Worm (Caenorhabditis elegans): ENCODE measurements around the gene F17E5.2.

F17E5.2 gene

DNA sequence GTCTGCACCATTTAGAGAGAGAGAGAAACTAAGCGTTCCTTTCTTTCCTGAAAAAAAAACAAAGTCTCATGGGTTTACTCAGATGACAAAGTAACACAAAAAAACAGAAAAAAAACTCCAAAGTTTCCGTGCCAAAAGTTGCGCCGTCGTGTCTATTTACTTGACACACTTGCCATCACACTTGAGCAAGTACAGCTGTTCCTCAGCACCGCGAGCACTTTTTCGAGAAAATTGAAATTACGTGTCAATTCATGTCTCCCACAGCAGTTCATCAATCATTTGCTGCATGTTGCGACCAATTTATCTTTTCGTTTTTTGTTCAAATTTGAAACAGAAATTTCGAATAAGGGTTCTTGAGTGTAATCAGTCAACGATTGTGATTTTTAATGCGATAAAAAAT lies 42.4 kb downstream of the F17E5.2 start:
- TF ChIP-seq ceh-36 (tag; optimal IDR thresholded peaks at IDR 0.05) (no peak), F13C5.2 (tag; optimal IDR thresholded peaks at IDR 0.05) (no peak), hnd-1 (tag; optimal IDR thresholded peaks at IDR 0.05) (no peak), tra-4 (tag; optimal IDR thresholded peaks at IDR 0.05) (no peak), ets-7 (tag; optimal IDR thresholded peaks at IDR 0.05) (no peak), tbx-37 (GFP tag; conservative IDR thresholded peaks at IDR 0.05) (no peak), hmbx-1 (tag; optimal IDR thresholded peaks at IDR 0.05) (no peak), scrt-1 (GFP tag; IDR thresholded peaks at IDR 0.05) (no peak), pes-1 (GFP tag; IDR thresholded peaks at IDR 0.05) (no peak), ceh-13 (GFP tag; optimal IDR thresholded peaks at IDR 0.05) (no peak), sea-1 (GFP tag; conservative IDR thresholded peaks at IDR 0.05) (no peak), hmg-4 (GFP tag; optimal IDR thresholded peaks at IDR 0.05) (no peak), flt-1 (GFP tag; IDR thresholded peaks at IDR 0.05) (no peak), B0310.2 (tag; optimal IDR thresholded peaks at IDR 0.05) (no peak), ama-1 (optimal IDR thresholded peaks at IDR 0.05) (no peak), aly-1 (tag; optimal IDR thresholded peaks at IDR 0.05) (no peak), tbx-11 (GFP tag; IDR thresholded peaks at IDR 0.05) (no peak)

- TF ChIP-seq sea-1 (GFP tag; conservative IDR thresholded peaks at IDR 0.05) = no peak
- no peak for TF ChIP-seq tbx-37 (GFP tag; conservative IDR thresholded peaks at IDR 0.05)
- no peak for TF ChIP-seq aly-1 (tag; optimal IDR thresholded peaks at IDR 0.05)
- no peak for TF ChIP-seq ets-7 (tag; optimal IDR thresholded peaks at IDR 0.05)
- no peak for TF ChIP-seq tbx-11 (GFP tag; IDR thresholded peaks at IDR 0.05)
- TF ChIP-seq hmbx-1 (tag; optimal IDR thresholded peaks at IDR 0.05) = no peak
- TF ChIP-seq hnd-1 (tag; optimal IDR thresholded peaks at IDR 0.05) = no peak
- no peak for TF ChIP-seq pes-1 (GFP tag; IDR thresholded peaks at IDR 0.05)
- no peak for TF ChIP-seq B0310.2 (tag; optimal IDR thresholded peaks at IDR 0.05)
- TF ChIP-seq F13C5.2 (tag; optimal IDR thresholded peaks at IDR 0.05) = no peak
- TF ChIP-seq scrt-1 (GFP tag; IDR thresholded peaks at IDR 0.05) = no peak
Observed at ce11 chrX:12438266-12438665, 44.2 kb downstream of the F17E5.2 start.

- TF ChIP-seq hmg-4 (GFP tag; optimal IDR thresholded peaks at IDR 0.05) (no peak), ceh-13 (GFP tag; optimal IDR thresholded peaks at IDR 0.05) (no peak), aly-1 (tag; optimal IDR thresholded peaks at IDR 0.05) (no peak), ets-7 (tag; optimal IDR thresholded peaks at IDR 0.05) (no peak), ama-1 (optimal IDR thresholded peaks at IDR 0.05) (no peak), tbx-11 (GFP tag; IDR thresholded peaks at IDR 0.05) (no peak), tra-4 (tag; optimal IDR thresholded peaks at IDR 0.05) (no peak), pes-1 (GFP tag; IDR thresholded peaks at IDR 0.05) (no peak), sea-1 (GFP tag; conservative IDR thresholded peaks at IDR 0.05) (no peak), tbx-37 (GFP tag; conservative IDR thresholded peaks at IDR 0.05) (no peak)
Observed at ce11 chrX:12439998-12440722, 46.1 kb downstream of the F17E5.2 start.

ce11 chrX:12444423-12444822 lies 50.4 kb downstream of the F17E5.2 start:
- no peak for TF ChIP-seq ama-1 (optimal IDR thresholded peaks at IDR 0.05)
- TF ChIP-seq B0310.2 (tag; optimal IDR thresholded peaks at IDR 0.05) = no peak
- TF ChIP-seq pes-1 (GFP tag; IDR thresholded peaks at IDR 0.05) = no peak
- no peak for TF ChIP-seq aly-1 (tag; optimal IDR thresholded peaks at IDR 0.05)
- TF ChIP-seq hnd-1 (tag; optimal IDR thresholded peaks at IDR 0.05) = no peak
- no peak for TF ChIP-seq ets-7 (tag; optimal IDR thresholded peaks at IDR 0.05)
- no peak for TF ChIP-seq ceh-36 (tag; optimal IDR thresholded peaks at IDR 0.05)
- TF ChIP-seq tra-4 (tag; optimal IDR thresholded peaks at IDR 0.05) = no peak
- TF ChIP-seq scrt-1 (GFP tag; IDR thresholded peaks at IDR 0.05) = no peak
- TF ChIP-seq flt-1 (GFP tag; IDR thresholded peaks at IDR 0.05) = no peak
- TF ChIP-seq tbx-37 (GFP tag; conservative IDR thresholded peaks at IDR 0.05) = no peak
- no peak for TF ChIP-seq hmg-4 (GFP tag; optimal IDR thresholded peaks at IDR 0.05)
- no peak for TF ChIP-seq tbx-11 (GFP tag; IDR thresholded peaks at IDR 0.05)
- no peak for TF ChIP-seq hmbx-1 (tag; optimal IDR thresholded peaks at IDR 0.05)
- TF ChIP-seq F13C5.2 (tag; optimal IDR thresholded peaks at IDR 0.05) = no peak

- TF ChIP-seq hmbx-1 (tag; optimal IDR thresholded peaks at IDR 0.05) = no peak
- TF ChIP-seq hmg-4 (GFP tag; optimal IDR thresholded peaks at IDR 0.05) = no peak
- no peak for TF ChIP-seq ceh-36 (tag; optimal IDR thresholded peaks at IDR 0.05)
- no peak for TF ChIP-seq aly-1 (tag; optimal IDR thresholded peaks at IDR 0.05)
- TF ChIP-seq pes-1 (GFP tag; IDR thresholded peaks at IDR 0.05) = no peak
- no peak for TF ChIP-seq flt-1 (GFP tag; IDR thresholded peaks at IDR 0.05)
- no peak for TF ChIP-seq ceh-13 (GFP tag; optimal IDR thresholded peaks at IDR 0.05)
- no peak for TF ChIP-seq hnd-1 (tag; optimal IDR thresholded peaks at IDR 0.05)
- no peak for TF ChIP-seq scrt-1 (GFP tag; IDR thresholded peaks at IDR 0.05)
- no peak for TF ChIP-seq B0310.2 (tag; optimal IDR thresholded peaks at IDR 0.05)
- TF ChIP-seq F13C5.2 (tag; optimal IDR thresholded peaks at IDR 0.05) = no peak
- TF ChIP-seq tbx-11 (GFP tag; IDR thresholded peaks at IDR 0.05) = no peak
- TF ChIP-seq ama-1 (optimal IDR thresholded peaks at IDR 0.05) = no peak
- TF ChIP-seq tra-4 (tag; optimal IDR thresholded peaks at IDR 0.05) = no peak
- TF ChIP-seq sea-1 (GFP tag; conservative IDR thresholded peaks at IDR 0.05) = no peak
Observed at ce11 chrX:12446572-12446971, 52.5 kb downstream of the F17E5.2 start.

Data from whole organism, early embryonic.